Fruit fly (Drosophila melanogaster) whole organism, embryonic: ENCODE measurements around the gene CG33325.

Source experiments
- Aef1 ChIP-seq: fragments of 200-800 bp; sonication (Bioruptor generic); IDR thresholded peaks from 3 replicates; pipeline ENCODE4 v1.3.6; 2022; ENCODE audit warnings: missing biosample characterization, missing genetic modification characterization
- CG10654 ChIP-seq: fragments of 200-800 bp; sonication (Bioruptor generic); optimal IDR thresholded peaks from 2 replicates; lab custom pipeline; 2016; ENCODE audit warnings: missing biosample characterization, missing genetic modification characterization
- CG10959 ChIP-seq: fragments of 200-800 bp; sonication (Bioruptor generic); IDR thresholded peaks from 2 replicates; pipeline ENCODE4 v1.3.6; 2022; ENCODE audit warnings: missing biosample characterization, missing genetic modification characterization
- CG11085 ChIP-seq: fragments of 200-800 bp; sonication (Bioruptor generic); IDR thresholded peaks from 2 replicates; pipeline ENCODE4 v1.3.6; 2022; ENCODE audit warnings: missing biosample characterization, missing genetic modification characterization
- CG12219 ChIP-seq: fragments of 200-800 bp; sonication (Bioruptor generic); optimal IDR thresholded peaks from 3 replicates; lab custom pipeline; 2018; ENCODE audit warnings: missing biosample characterization, mild to moderate bottlenecking, missing genetic modification characterization
- CG12769 ChIP-seq: fragments of 200-800 bp; sonication (Bioruptor generic); optimal IDR thresholded peaks from 2 replicates; lab custom pipeline; 2019; ENCODE audit warnings: missing biosample characterization, mild to moderate bottlenecking, missing genetic modification characterization, moderate library complexity
- CG13424 ChIP-seq: fragments of 200-800 bp; sonication (Bioruptor generic); optimal IDR thresholded peaks from 2 replicates; lab custom pipeline; 2019; ENCODE audit warnings: missing biosample characterization, mild to moderate bottlenecking, missing genetic modification characterization, moderate library complexity
- CG14667 ChIP-seq: fragments of 200-800 bp; sonication (Bioruptor generic); IDR thresholded peaks from 2 replicates; pipeline ENCODE4 v1.3.6; 2022; ENCODE audit warnings: missing biosample characterization, missing genetic modification characterization
- CG14860 ChIP-seq: fragments of 200-800 bp; sonication (Bioruptor generic); IDR thresholded peaks from 3 replicates; pipeline ENCODE4 v1.3.6; 2022; ENCODE audit warnings: missing biosample characterization, missing genetic modification characterization; ENCODE audit not compliant: partially characterized antibody
- CG15073 ChIP-seq: fragments of 200-800 bp; sonication (Bioruptor generic); optimal IDR thresholded peaks from 2 replicates; lab custom pipeline; 2016; ENCODE audit warnings: missing biosample characterization, missing genetic modification characterization
- CG15514 ChIP-seq: fragments of 200-800 bp; sonication (Bioruptor generic); optimal IDR thresholded peaks from 3 replicates; lab custom pipeline; 2017; ENCODE audit warnings: missing biosample characterization, missing genetic modification characterization, mild to moderate bottlenecking, moderate library complexity, missing genetic modification reagents
- CG1603 ChIP-seq: fragments of 200-800 bp; sonication (Bioruptor generic); optimal IDR thresholded peaks from 2 replicates; lab custom pipeline; 2019; ENCODE audit warnings: missing biosample characterization, mild to moderate bottlenecking, missing genetic modification characterization, moderate library complexity
- CG17328 ChIP-seq: fragments of 200-800 bp; sonication (Bioruptor generic); IDR thresholded peaks from 2 replicates; pipeline ENCODE4 v1.3.6; 2022; ENCODE audit warnings: missing biosample characterization, missing genetic modification characterization
- CG2712 ChIP-seq: fragments of 200-800 bp; optimal IDR thresholded peaks from 3 replicates; lab custom pipeline; 2019; ENCODE audit warnings: missing biosample characterization, mild to moderate bottlenecking, missing genetic modification characterization, moderate library complexity
- CG3407 ChIP-seq: fragments of 200-800 bp; sonication (Bioruptor generic); optimal IDR thresholded peaks from 2 replicates; lab custom pipeline; 2018; ENCODE audit warnings: missing biosample characterization, mild to moderate bottlenecking, missing genetic modification characterization
- CG3838 ChIP-seq: fragments of 200-800 bp; sonication (Bioruptor generic); optimal IDR thresholded peaks from 3 replicates; lab custom pipeline; 2016; ENCODE audit warnings: missing biosample characterization, missing genetic modification characterization
- CG6683 ChIP-seq: fragments of 200-800 bp; sonication (Bioruptor generic); optimal IDR thresholded peaks from 2 replicates; lab custom pipeline; 2017; ENCODE audit warnings: missing biosample characterization, mild to moderate bottlenecking, missing genetic modification characterization, missing genetic modification reagents
- CG7963 ChIP-seq: fragments of 200-800 bp; sonication (Bioruptor generic); IDR thresholded peaks from 3 replicates; pipeline ENCODE4 v1.3.6; 2022; ENCODE audit warnings: missing biosample characterization, missing genetic modification characterization; ENCODE audit not compliant: partially characterized antibody
- CG7987 ChIP-seq: fragments of 200-800 bp; sonication (Bioruptor generic); optimal IDR thresholded peaks from 2 replicates; lab custom pipeline; 2018; ENCODE audit warnings: missing biosample characterization, mild to moderate bottlenecking, missing genetic modification characterization, moderate library complexity
- CG9609 ChIP-seq: fragments of 200-800 bp; sonication (Bioruptor generic); optimal IDR thresholded peaks from 3 replicates; lab custom pipeline; 2016; ENCODE audit warnings: missing biosample characterization, missing genetic modification characterization
- CoRest ChIP-seq: fragments of 200-800 bp; sonication (Bioruptor generic); optimal IDR thresholded peaks from 3 replicates; lab custom pipeline; 2018; ENCODE audit warnings: missing biosample characterization, mild to moderate bottlenecking, missing genetic modification characterization, moderate library complexity
- Drgx ChIP-seq: fragments of 200-800 bp; sonication (Bioruptor generic); IDR thresholded peaks from 2 replicates; pipeline ENCODE4 v1.3.6; 2022; ENCODE audit warnings: missing biosample characterization, missing genetic modification characterization
- Hmr ChIP-seq: fragments of 200-800 bp; sonication (Bioruptor generic); optimal IDR thresholded peaks from 3 replicates; lab custom pipeline; 2017; ENCODE audit warnings: mild to moderate bottlenecking, missing biosample characterization, missing genetic modification reagents, missing genetic modification characterization
- MTF-1 ChIP-seq: fragments of 200-800 bp; sonication (Bioruptor generic); optimal IDR thresholded peaks from 2 replicates; lab custom pipeline; 2018; ENCODE audit warnings: missing biosample characterization, mild to moderate bottlenecking, missing genetic modification characterization, borderline replicate concordance
- NC2α ChIP-seq: fragments of 200-800 bp; sonication (Bioruptor generic); optimal IDR thresholded peaks from 2 replicates; lab custom pipeline; 2016; ENCODE audit warnings: missing biosample characterization, missing genetic modification characterization
- NC2β ChIP-seq: fragments of 200-800 bp; sonication (Bioruptor generic); optimal IDR thresholded peaks from 2 replicates; lab custom pipeline; 2016; ENCODE audit warnings: missing biosample characterization, missing genetic modification characterization
- ac ChIP-seq: fragments of 200-800 bp; sonication (Bioruptor generic); optimal IDR thresholded peaks from 3 replicates; lab custom pipeline; 2017; ENCODE audit warnings: missing biosample characterization, mild to moderate bottlenecking, missing genetic modification characterization
- amos ChIP-seq: fragments of 200-800 bp; sonication (Bioruptor generic); IDR thresholded peaks from 2 replicates; pipeline ENCODE4 v1.3.6; 2022; ENCODE audit warnings: missing biosample characterization, missing genetic modification characterization; ENCODE audit not compliant: partially characterized antibody
- ase ChIP-seq: fragments of 200-800 bp; sonication (Bioruptor generic); IDR thresholded peaks from 3 replicates; pipeline ENCODE4 v1.3.6; 2022; ENCODE audit warnings: missing biosample characterization, missing genetic modification characterization
- btn ChIP-seq: fragments of 200-800 bp; sonication (Bioruptor generic); optimal IDR thresholded peaks from 2 replicates; lab custom pipeline; 2016; ENCODE audit warnings: missing biosample characterization, missing genetic modification characterization
- chif ChIP-seq, 2 experiments: fragments of 200-800 bp; sonication (Bioruptor generic); optimal IDR thresholded peaks; 3 replicates each; lab custom pipeline; 2016; ENCODE audit warnings: missing biosample characterization in 2 of 2, missing genetic modification characterization in 2 of 2
- ci ChIP-seq: fragments of 200-800 bp; sonication (Bioruptor generic); IDR thresholded peaks from 3 replicates; pipeline ENCODE4 v1.3.6; 2022; ENCODE audit warnings: missing biosample characterization, missing genetic modification characterization
- corto ChIP-seq: fragments of 200-800 bp; sonication (Bioruptor generic); optimal IDR thresholded peaks from 2 replicates; lab custom pipeline; 2016; ENCODE audit warnings: missing biosample characterization, mild to moderate bottlenecking, missing genetic modification characterization, moderate library complexity
- fd102C ChIP-seq: fragments of 200-800 bp; sonication (Bioruptor generic); optimal IDR thresholded peaks from 2 replicates; lab custom pipeline; 2018; ENCODE audit warnings: missing biosample characterization, mild to moderate bottlenecking, missing genetic modification characterization, moderate library complexity
- ftz-f1 ChIP-seq: fragments of 200-800 bp; sonication (Bioruptor generic); optimal IDR thresholded peaks from 2 replicates; lab custom pipeline; 2016; ENCODE audit warnings: missing biosample characterization, missing genetic modification characterization
- fu2 ChIP-seq: fragments of 200-800 bp; sonication (Bioruptor generic); optimal IDR thresholded peaks from 2 replicates; lab custom pipeline; 2016; ENCODE audit warnings: missing biosample characterization, missing genetic modification characterization
- gsb ChIP-seq: fragments of 200-800 bp; sonication (Bioruptor generic); IDR thresholded peaks from 2 replicates; pipeline ENCODE4 v1.3.6; 2022; ENCODE audit warnings: missing biosample characterization, missing genetic modification characterization
- kay ChIP-seq: fragments of 200-800 bp; sonication (Bioruptor generic); optimal IDR thresholded peaks from 2 replicates; lab custom pipeline; 2016; ENCODE audit warnings: missing biosample characterization, missing genetic modification characterization
- mld ChIP-seq: fragments of 200-800 bp; sonication (Bioruptor generic); IDR thresholded peaks from 3 replicates; pipeline ENCODE4 v1.3.6; 2022; ENCODE audit warnings: missing biosample characterization, missing genetic modification characterization; ENCODE audit not compliant: partially characterized antibody
- nerfin-1 ChIP-seq: fragments of 200-800 bp; sonication (Bioruptor generic); optimal IDR thresholded peaks from 3 replicates; lab custom pipeline; 2019; ENCODE audit warnings: missing biosample characterization, mild to moderate bottlenecking, missing genetic modification characterization, moderate library complexity
- peb ChIP-seq: fragments of 200-800 bp; sonication (Bioruptor generic); IDR thresholded peaks from 2 replicates; pipeline ENCODE4 v1.3.6; 2022; ENCODE audit warnings: missing biosample characterization, missing genetic modification characterization
- pho ChIP-seq: fragments of 200-800 bp; sonication (Bioruptor generic); optimal IDR thresholded peaks from 2 replicates; lab custom pipeline; 2016; ENCODE audit warnings: missing biosample characterization, missing genetic modification characterization
- pum ChIP-seq: fragments of 200-800 bp; sonication (Bioruptor generic); optimal IDR thresholded peaks from 2 replicates; lab custom pipeline; 2016; ENCODE audit warnings: missing biosample characterization, missing genetic modification characterization
- sisA ChIP-seq: fragments of 200-800 bp; sonication (Bioruptor generic); IDR thresholded peaks from 2 replicates; pipeline ENCODE4 v1.3.6; 2022; ENCODE audit warnings: missing biosample characterization, missing genetic modification characterization
- sna ChIP-seq: fragments of 200-800 bp; sonication (Bioruptor generic); IDR thresholded peaks from 2 replicates; pipeline ENCODE4 v1.3.6; 2022; ENCODE audit warnings: missing biosample characterization, missing genetic modification characterization; ENCODE audit not compliant: partially characterized antibody
- sqz ChIP-seq: fragments of 200-800 bp; sonication (Bioruptor generic); optimal IDR thresholded peaks from 3 replicates; lab custom pipeline; 2018; ENCODE audit warnings: missing biosample characterization, mild to moderate bottlenecking, missing genetic modification characterization
- tgo ChIP-seq: fragments of 200-800 bp; sonication (Bioruptor generic); IDR thresholded peaks from 3 replicates; pipeline ENCODE4 v1.3.6; 2022; ENCODE audit warnings: missing biosample characterization, missing genetic modification characterization
- ttk ChIP-seq: fragments of 200-800 bp; sonication (Bioruptor generic); IDR thresholded peaks from 2 replicates; pipeline ENCODE4 v2.1.2; 2022; ENCODE audit warnings: missing biosample characterization, missing genetic modification characterization
- wek ChIP-seq: fragments of 200-800 bp; sonication (Bioruptor generic); optimal IDR thresholded peaks from 3 replicates; lab custom pipeline; 2018; ENCODE audit warnings: missing biosample characterization, mild to moderate bottlenecking, missing genetic modification characterization, moderate library complexity
- zen ChIP-seq: fragments of 200-800 bp; sonication (Bioruptor generic); optimal IDR thresholded peaks from 3 replicates; lab custom pipeline; 2018; ENCODE audit warnings: missing biosample characterization, mild to moderate bottlenecking, missing genetic modification characterization, moderate library complexity

CG33325 gene

DNA sequence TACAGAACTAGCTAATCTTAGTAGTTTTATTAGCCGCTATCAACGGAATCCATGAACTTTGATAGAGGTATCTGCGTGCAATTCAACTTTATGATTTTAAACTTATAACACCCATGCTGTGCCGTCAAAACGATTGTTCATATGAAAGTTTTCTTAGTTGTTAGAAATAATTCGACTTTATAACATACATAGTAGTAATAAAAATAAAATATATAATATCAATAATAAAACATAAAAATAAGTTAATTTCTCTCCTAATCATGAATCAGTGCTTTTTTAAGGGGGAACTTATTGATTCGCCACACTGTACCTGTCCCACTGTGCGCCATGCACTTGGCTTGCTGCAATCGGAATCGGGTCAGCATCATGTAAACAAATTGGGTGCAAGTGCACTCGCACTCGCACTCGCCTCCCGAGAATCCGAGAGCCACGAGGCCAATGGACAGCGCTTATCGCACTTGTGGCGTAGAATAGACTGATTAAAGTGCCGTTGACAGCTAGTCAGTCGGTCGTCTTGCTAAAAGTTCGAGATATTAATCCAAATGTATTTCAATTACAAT, 32.1 kb upstream of the CG33325 start (continued):
- TF ChIP-seq btn (GFP tag; lab: Kevin White, UChicago) (no peak), CG11085 (no peak), CG6683 (no peak), nerfin-1 (tag; lab: Kevin White, UChicago) (no peak), CG13424 (tag; lab: Kevin White, UChicago) (peak; percentile 17), CG14860 (no peak), CoRest (tag; lab: Kevin White, UChicago) (no peak), sisA (GFP tag; lab: Robert Waterston, UW) (no peak), peb (GFP tag; lab: Robert Waterston, UW) (no peak), tgo (GFP tag; lab: Robert Waterston, UW) (no peak), CG7987 (GFP tag; lab: Kevin White, UChicago) (peak; percentile 18), CG9609 (GFP tag; lab: Kevin White, UChicago) (no peak), Aef1 (GFP tag; lab: Robert Waterston, UW) (no peak), CG2712 (tag; lab: Kevin White, UChicago) (peak; percentile 8), CG12769 (tag; lab: Kevin White, UChicago) (no peak), CG15073 (GFP tag; lab: Kevin White, UChicago) (no peak), CG3407 (GFP tag; lab: Kevin White, UChicago) (peak; percentile 23), Hmr (GFP tag; lab: Kevin White, UChicago) (no peak), CG12219 (GFP tag; lab: Kevin White, UChicago) (no peak), kay (GFP tag; lab: Kevin White, UChicago) (no peak), mld (GFP tag; lab: Robert Waterston, UW) (no peak), NC2α (GFP tag; lab: Kevin White, UChicago) (no peak), CG14667 (GFP tag; lab: Robert Waterston, UW) (no peak), fd102C (GFP tag; lab: Kevin White, UChicago) (no peak), ase (GFP tag; lab: Robert Waterston, UW) (no peak), zen (tag; lab: Kevin White, UChicago) (no peak), wek (GFP tag; lab: Kevin White, UChicago) (no peak), ftz-f1 (no peak), ttk (GFP tag; lab: Robert Waterston, UW) (peak; percentile 42), pum (GFP tag; lab: Kevin White, UChicago) (no peak), CG17328 (peak; percentile 7; the same call in 1 of the 2 replicates), sqz (no peak), CG15514 (GFP tag; lab: Kevin White, UChicago) (no peak), CG10959 (0 out of 2 replicates have a peak, but pooled peaks have one; percentile 28), gsb (GFP tag; lab: Robert Waterston, UW) (no peak), CG7963 (no peak), corto (GFP tag; lab: Kevin White, UChicago) (no peak), sna (GFP tag; lab: Robert Waterston, UW) (no peak), pho (GFP tag; lab: Kevin White, UChicago) (no peak), fu2 (no peak), NC2β (GFP tag; lab: Kevin White, UChicago) (no peak), ac (GFP tag; lab: Kevin White, UChicago) (no peak), MTF-1 (GFP tag; lab: Kevin White, UChicago) (no peak), CG3838 (GFP tag; lab: Kevin White, UChicago) (no peak), CG10654 (no peak), ci (GFP tag; lab: Robert Waterston, UW) (peak; percentile 35; the same call in 2 of the 3 replicates), amos (no peak), Drgx (GFP tag; lab: Robert Waterston, UW) (peak; percentile 4; the same call in 1 of the 2 replicates), CG1603 (tag; lab: Kevin White, UChicago) (no peak), chif (GFP tag; optimal IDR thresholded peaks at IDR 0.05; lab: Kevin White, UChicago) (no peak)
